Fruit fly (Drosophila melanogaster): Measurements from ENCODE around the gene CG7655.

Gene CG7655

dm6 chr3R:17718760-17719625, 36.5 kb downstream of the CG7655 start, which contains the start of gene Pxt (continued):
- no peak for TF ChIP-seq CG32772 (GFP tag; IDR thresholded peaks at IDR 0.05)
- TF ChIP-seq en (GFP tag; optimal IDR thresholded peaks at IDR 0.05), result no peak
- no peak for TF ChIP-seq gce (GFP tag; IDR thresholded peaks at IDR 0.05)
- TF ChIP-seq CG16813 (GFP tag; IDR thresholded peaks at IDR 0.05; ENCODE audit: partially characterized antibody), result no peak
- TF ChIP-seq chm (GFP tag; IDR thresholded peaks at IDR 0.05), result no peak
- TF ChIP-seq Eip74EF (GFP tag; optimal IDR thresholded peaks at IDR 0.05), result no peak
- TF ChIP-seq CG10321 (GFP tag; IDR thresholded peaks at IDR 0.05), result no peak
- TF ChIP-seq cg (GFP tag; optimal IDR thresholded peaks at IDR 0.05), result no peak
- peak; percentile 60 for TF ChIP-seq pzg (GFP tag; optimal IDR thresholded peaks at IDR 0.05)
- TF ChIP-seq croc (GFP tag; conservative IDR thresholded peaks at IDR 0.05), result no peak
- peak; percentile 75 for TF ChIP-seq sd (tag; optimal IDR thresholded peaks at IDR 0.05)
- TF ChIP-seq CG17186 (GFP tag; optimal IDR thresholded peaks at IDR 0.05), result peak; percentile 99
- no peak for TF ChIP-seq CG30020 (tag; optimal IDR thresholded peaks at IDR 0.05)
- TF ChIP-seq stwl (tag; optimal IDR thresholded peaks at IDR 0.05), result peak; percentile 60
- no peak for TF ChIP-seq ara (GFP tag; IDR thresholded peaks at IDR 0.05)
- TF ChIP-seq Nf-YC (tag; optimal IDR thresholded peaks at IDR 0.05), result no peak
- TF ChIP-seq onecut (GFP tag; IDR thresholded peaks at IDR 0.05), result no peak
- TF ChIP-seq tap (tag; optimal IDR thresholded peaks at IDR 0.05), result no peak
- TF ChIP-seq CG16815 (GFP tag; optimal IDR thresholded peaks at IDR 0.05), result no peak
- TF ChIP-seq repo (GFP tag; optimal IDR thresholded peaks at IDR 0.05), result no peak
- no peak for TF ChIP-seq gcm (GFP tag; optimal IDR thresholded peaks at IDR 0.05)
- no peak for TF ChIP-seq CG3407 (GFP tag; optimal IDR thresholded peaks at IDR 0.05)
- no peak for TF ChIP-seq HLH4C (GFP tag; IDR thresholded peaks at IDR 0.05; ENCODE audit: partially characterized antibody)
- no peak for TF ChIP-seq C15 (GFP tag; IDR thresholded peaks at IDR 0.05)
- no peak for TF ChIP-seq CG8281 (tag; optimal IDR thresholded peaks at IDR 0.05)
- no peak for TF ChIP-seq ems (GFP tag; optimal IDR thresholded peaks at IDR 0.05)
- TF ChIP-seq CG7745 (tag; optimal IDR thresholded peaks at IDR 0.05), result no peak
- peak; percentile 70 for TF ChIP-seq Dref (GFP tag; IDR thresholded peaks at IDR 0.05)
- no peak for TF ChIP-seq slou (GFP tag; optimal IDR thresholded peaks at IDR 0.05)
- TF ChIP-seq vfl (GFP tag; optimal IDR thresholded peaks at IDR 0.05), result no peak
- no peak for TF ChIP-seq Hr39 (optimal IDR thresholded peaks at IDR 0.05)
- no peak for TF ChIP-seq CrebB (tag; optimal IDR thresholded peaks at IDR 0.05)
- no peak for TF ChIP-seq CG4707 (GFP tag; optimal IDR thresholded peaks at IDR 0.05)
- TF ChIP-seq CG3847 (GFP tag; IDR thresholded peaks at IDR 0.05), result no peak
- no peak for TF ChIP-seq rib (GFP tag; IDR thresholded peaks at IDR 0.05)
- TF ChIP-seq CG7839 (tag; optimal IDR thresholded peaks at IDR 0.05), result no peak
- no peak for TF ChIP-seq CG30403 (GFP tag; optimal IDR thresholded peaks at IDR 0.05)
- TF ChIP-seq tio (GFP tag; optimal IDR thresholded peaks at IDR 0.05), result no peak
- TF ChIP-seq Dll (GFP tag; IDR thresholded peaks at IDR 0.05; ENCODE audit: partially characterized antibody), result no peak
- no peak for TF ChIP-seq lov (optimal IDR thresholded peaks at IDR 0.05)
- TF ChIP-seq lov (GFP tag; IDR thresholded peaks at IDR 0.05), result no peak
- no peak for TF ChIP-seq ttk (GFP tag; IDR thresholded peaks at IDR 0.05)
- no peak for TF ChIP-seq CG42726 (GFP tag; IDR thresholded peaks at IDR 0.05; ENCODE audit: partially characterized antibody)
- no peak for TF ChIP-seq CG17361 (GFP tag; IDR thresholded peaks at IDR 0.05)
- no peak for TF ChIP-seq CG18011 (GFP tag; optimal IDR thresholded peaks at IDR 0.05)
- TF ChIP-seq Ada2b (GFP tag; IDR thresholded peaks at IDR 0.05), result no peak
- no peak; the same call in 2 of the 3 replicates for TF ChIP-seq CG34224 (GFP tag; IDR thresholded peaks at IDR 0.05; ENCODE audit: partially characterized antibody)
- TF ChIP-seq klu (GFP tag; IDR thresholded peaks at IDR 0.05), result no peak
- TF ChIP-seq CG8478 (optimal IDR thresholded peaks at IDR 0.05), result no peak
- TF ChIP-seq crc (GFP tag; optimal IDR thresholded peaks at IDR 0.05), result no peak
